Worm (Caenorhabditis elegans): ENCODE data around the gene K09E3.2.

ce11 chrX:17157868-17158267 is 40.4 kb downstream of the K09E3.2 start, which contains the start of gene npr-21:
- TF ChIP-seq klf-2 (GFP tag; conservative IDR thresholded peaks at IDR 0.05) (no peak), med-1 (GFP tag; optimal IDR thresholded peaks at IDR 0.05; ENCODE audit: insufficient read depth) (no peak), flt-1 (GFP tag; IDR thresholded peaks at IDR 0.05) (no peak), ztf-23 (GFP tag; IDR thresholded peaks at IDR 0.05) (no peak), T22C8.4 (GFP tag; IDR thresholded peaks at IDR 0.05) (no peak), ztf-29 (GFP tag; IDR thresholded peaks at IDR 0.05) (no peak), tab-1 (GFP tag; IDR thresholded peaks at IDR 0.05) (no peak)
